Fruit fly (Drosophila melanogaster): ENCODE results near the gene Gr64c.
A peak's percentile ranks its signal among the peaks of the same experiment; 100 is the strongest.

Gene Gr64c

dm6 chr3L:4044497-4044896 is 16.1 kb downstream of the Gr64c start:
- no peak for TF ChIP-seq Mio (GFP tag; optimal IDR thresholded peaks at IDR 0.05)
- TF ChIP-seq brk (GFP tag; optimal IDR thresholded peaks at IDR 0.05) = no peak
- TF ChIP-seq CrebA (GFP tag; optimal IDR thresholded peaks at IDR 0.05; ENCODE audit: borderline replicate concordance) = no peak
- no peak for TF ChIP-seq sv (GFP tag; optimal IDR thresholded peaks at IDR 0.05)
- no peak for TF ChIP-seq h (GFP tag; optimal IDR thresholded peaks at IDR 0.05)
- no peak for TF ChIP-seq Hr78 (GFP tag; optimal IDR thresholded peaks at IDR 0.05)

- no peak for TF ChIP-seq dl (GFP tag; optimal IDR thresholded peaks at IDR 0.05; ENCODE audit: insufficient read depth in 1 of 2, partially characterized antibody in 2 of 2)
- TF ChIP-seq jim (GFP tag; optimal IDR thresholded peaks at IDR 0.05) = no peak
- TF ChIP-seq lola (GFP tag; optimal IDR thresholded peaks at IDR 0.05) = no peak
- no peak for TF ChIP-seq rgr (GFP tag; optimal IDR thresholded peaks at IDR 0.05)
- no peak for TF ChIP-seq Jra (GFP tag; optimal IDR thresholded peaks at IDR 0.05)
- TF ChIP-seq HLH106 (tag; optimal IDR thresholded peaks at IDR 0.05) = no peak
- TF ChIP-seq usp (GFP tag; optimal IDR thresholded peaks at IDR 0.05) = no peak
- TF ChIP-seq N (GFP tag; optimal IDR thresholded peaks at IDR 0.05) = no peak
- no peak for TF ChIP-seq br (GFP tag; optimal IDR thresholded peaks at IDR 0.05)
- no peak for TF ChIP-seq sage (GFP tag; optimal IDR thresholded peaks at IDR 0.05)
- no peak for TF ChIP-seq dsf (GFP tag; optimal IDR thresholded peaks at IDR 0.05; ENCODE audit: borderline replicate concordance)
- no peak for TF ChIP-seq GATAd (GFP tag; optimal IDR thresholded peaks at IDR 0.05)
- TF ChIP-seq Dfd (GFP tag; optimal IDR thresholded peaks at IDR 0.05) = no peak
Observed at dm6 chr3L:4046289-4046688, 17.9 kb downstream of the Gr64c start, which contains the start of gene CG1136. Gene CG1136 (plus strand): TSS chr3L:4046596.

dm6 chr3L:4047635-4048034 is 19.2 kb downstream of the Gr64c start, which contains the start of gene Dpy-30L2:
Gene Dpy-30L2 (minus strand): TSS chr3L:4047735.
- no peak for TF ChIP-seq fru (GFP tag; optimal IDR thresholded peaks at IDR 0.05)
- no peak for TF ChIP-seq psq (GFP tag; optimal IDR thresholded peaks at IDR 0.05)
- no peak for TF ChIP-seq CrebA (GFP tag; optimal IDR thresholded peaks at IDR 0.05; ENCODE audit: borderline replicate concordance)
- no peak for TF ChIP-seq Hnf4 (GFP tag; optimal IDR thresholded peaks at IDR 0.05)
- no peak for TF ChIP-seq GATAd (GFP tag; optimal IDR thresholded peaks at IDR 0.05)
- no peak for TF ChIP-seq Myc (optimal IDR thresholded peaks at IDR 0.05)
- TF ChIP-seq dsf (GFP tag; optimal IDR thresholded peaks at IDR 0.05; ENCODE audit: borderline replicate concordance) = no peak
- no peak for TF ChIP-seq tai (GFP tag; optimal IDR thresholded peaks at IDR 0.05)
- no peak for TF ChIP-seq foxo (GFP tag; optimal IDR thresholded peaks at IDR 0.05)

- no peak for TF ChIP-seq GATAd (GFP tag; optimal IDR thresholded peaks at IDR 0.05)
- no peak for TF ChIP-seq CrebA (GFP tag; optimal IDR thresholded peaks at IDR 0.05; ENCODE audit: borderline replicate concordance)
- TF ChIP-seq Dfd (GFP tag; optimal IDR thresholded peaks at IDR 0.05) = no peak
- no peak for TF ChIP-seq Vsx2 (GFP tag; optimal IDR thresholded peaks at IDR 0.05; ENCODE audit: partially characterized antibody)
- no peak for TF ChIP-seq tai (GFP tag; optimal IDR thresholded peaks at IDR 0.05)
Observed at dm6 chr3L:4049082-4049481, 20.7 kb downstream of the Gr64c start.

- TF ChIP-seq Dif (GFP tag; optimal IDR thresholded peaks at IDR 0.05; ENCODE audit: partially characterized antibody) (no peak), Vsx2 (GFP tag; optimal IDR thresholded peaks at IDR 0.05; ENCODE audit: partially characterized antibody) (peak; percentile 32)
Observed at dm6 chr3L:4055438-4055962, 27.1 kb downstream of the Gr64c start.

- TF ChIP-seq Myc (optimal IDR thresholded peaks at IDR 0.05) (no peak), Hr83 (GFP tag; optimal IDR thresholded peaks at IDR 0.05; ENCODE audit: poor library complexity, severe bottlenecking) (no peak)
Observed at dm6 chr3L:4056812-4057211, 28.4 kb downstream of the Gr64c start.

dm6 chr3L:4059293-4059820 is 31.0 kb downstream of the Gr64c start, which contains the start of gene Ugt305A1:
Gene Ugt305A1 (plus strand): TSS chr3L:4059770.
- no peak for TF ChIP-seq pan (optimal IDR thresholded peaks at IDR 0.05)
- TF ChIP-seq fru (GFP tag; optimal IDR thresholded peaks at IDR 0.05) = peak; percentile 14
- peak; percentile 37 for TF ChIP-seq rgr (GFP tag; optimal IDR thresholded peaks at IDR 0.05)
